Worm (Caenorhabditis elegans) whole organism, L2 larva: Measurements from ENCODE around the gene Y116A8C.38.

Experiments
- C34F6.9 ChIP-seq: fragments of 150-350 bp; optimal IDR thresholded peaks from 2 replicates; lab custom pipeline; 2014; ENCODE audit warnings: missing biosample characterization, missing genetic modification characterization
- F13H6.1 ChIP-seq: sonication (generic microtip); optimal IDR thresholded peaks from 2 replicates; lab custom pipeline; 2016; ENCODE audit warnings: missing genetic modification characterization, missing compliant biosample characterization
- R02D3.7 ChIP-seq: fragments of 150-350 bp; optimal IDR thresholded peaks from 2 replicates; lab custom pipeline; 2014; ENCODE audit warnings: missing biosample characterization, missing genetic modification characterization
- Y55F3AM.14 ChIP-seq: fragments of 200-800 bp; sonication (Bioruptor generic); optimal IDR thresholded peaks from 2 replicates; lab custom pipeline; 2018; ENCODE audit warnings: mild to moderate bottlenecking, missing genetic modification characterization, missing compliant biosample characterization
- alr-1 ChIP-seq: fragments of 150-350 bp; optimal IDR thresholded peaks from 2 replicates; lab custom pipeline; 2014; ENCODE audit warnings: missing biosample characterization, missing genetic modification characterization
- aly-2 ChIP-seq: fragments of 150-350 bp; optimal IDR thresholded peaks from 2 replicates; lab custom pipeline; 2014; ENCODE audit warnings: missing biosample characterization, missing genetic modification characterization
- ama-1 ChIP-seq: fragments of 150-350 bp; optimal IDR thresholded peaks from 2 replicates; lab custom pipeline; 2018; ENCODE audit warnings: inconsistent platforms
- blmp-1 ChIP-seq: sonication (generic microtip); optimal IDR thresholded peaks from 2 replicates; lab custom pipeline; 2017; ENCODE audit warnings: missing genetic modification characterization, mild to moderate bottlenecking, missing compliant biosample characterization, antibody characterized with exemption, moderate library complexity; ENCODE audit not compliant: insufficient read depth
- ceh-16 ChIP-seq: fragments of 150-350 bp; optimal IDR thresholded peaks from 2 replicates; lab custom pipeline; 2014; ENCODE audit warnings: missing biosample characterization, missing genetic modification characterization
- ceh-82 ChIP-seq: fragments of 150-350 bp; optimal IDR thresholded peaks from 2 replicates; lab custom pipeline; 2014; ENCODE audit warnings: missing biosample characterization, missing genetic modification characterization
- crh-2 ChIP-seq: sonication (generic microtip); optimal IDR thresholded peaks from 2 replicates; lab custom pipeline; 2017; ENCODE audit warnings: missing biosample characterization, missing genetic modification characterization
- dmd-4 ChIP-seq: sonication (generic microtip); optimal IDR thresholded peaks from 2 replicates; lab custom pipeline; 2017; ENCODE audit warnings: missing biosample characterization, missing genetic modification characterization
- egl-27 ChIP-seq: sonication (generic microtip); optimal IDR thresholded peaks from 3 replicates; lab custom pipeline; 2017; ENCODE audit warnings: missing biosample characterization, missing genetic modification reagents, missing genetic modification characterization
- elt-1 ChIP-seq: fragments of 150-350 bp; optimal IDR thresholded peaks from 2 replicates; lab custom pipeline; 2014; ENCODE audit warnings: missing biosample characterization, missing genetic modification characterization
- elt-3 ChIP-seq: sonication (generic microtip); optimal IDR thresholded peaks from 2 replicates; lab custom pipeline; 2017; ENCODE audit warnings: missing biosample characterization, missing genetic modification characterization
- fos-1 ChIP-seq: fragments of 150-350 bp; optimal IDR thresholded peaks from 2 replicates; lab custom pipeline; 2014; ENCODE audit warnings: missing biosample characterization, missing genetic modification characterization
- gmeb-1 ChIP-seq: fragments of 150-350 bp; optimal IDR thresholded peaks from 2 replicates; lab custom pipeline; 2014; ENCODE audit warnings: missing biosample characterization, missing genetic modification characterization
- lin-13 ChIP-seq: fragments of 150-350 bp; optimal IDR thresholded peaks from 2 replicates; lab custom pipeline; 2014; ENCODE audit warnings: missing biosample characterization, missing genetic modification reagents, missing genetic modification characterization
- lin-39 ChIP-seq: fragments of 150-350 bp; optimal IDR thresholded peaks from 2 replicates; lab custom pipeline; 2014; ENCODE audit warnings: missing biosample characterization, missing genetic modification reagents, missing genetic modification characterization
- lsy-2 ChIP-seq, 2 experiments: fragments of 150-350 bp in 1 of 2; sonication (generic microtip) in 1 of 2; optimal IDR thresholded peaks; 2 replicates each; lab custom pipeline; 2014 to 2017; ENCODE audit warnings: missing biosample characterization in 2 of 2, missing genetic modification characterization in 2 of 2
- mab-5 ChIP-seq: fragments of 150-350 bp; optimal IDR thresholded peaks from 2 replicates; lab custom pipeline; 2014; ENCODE audit warnings: missing biosample characterization, missing genetic modification characterization
- mbf-1 ChIP-seq: sonication (generic microtip); optimal IDR thresholded peaks from 2 replicates; lab custom pipeline; 2017; ENCODE audit warnings: missing biosample characterization, missing genetic modification characterization
- mdl-1 ChIP-seq, 2 experiments: fragments of 150-350 bp in 1 of 2; sonication (generic microtip) in 1 of 2; optimal IDR thresholded peaks; 2 replicates each; lab custom pipeline; 2017; ENCODE audit warnings: missing biosample characterization in 2 of 2, missing genetic modification characterization in 2 of 2
- nhr-10 ChIP-seq: sonication (generic microtip); optimal IDR thresholded peaks from 2 replicates; lab custom pipeline; 2017; ENCODE audit warnings: missing biosample characterization, missing genetic modification characterization
- nhr-11 ChIP-seq: fragments of 150-350 bp; optimal IDR thresholded peaks from 2 replicates; lab custom pipeline; 2014; ENCODE audit warnings: missing biosample characterization, missing genetic modification characterization
- nhr-12 ChIP-seq: fragments of 150-350 bp; optimal IDR thresholded peaks from 2 replicates; lab custom pipeline; 2014; ENCODE audit warnings: missing biosample characterization, missing genetic modification characterization
- nhr-129 ChIP-seq: fragments of 150-350 bp; optimal IDR thresholded peaks from 2 replicates; lab custom pipeline; 2014; ENCODE audit warnings: missing biosample characterization, missing genetic modification characterization
- nhr-21 ChIP-seq: fragments of 150-350 bp; optimal IDR thresholded peaks from 2 replicates; lab custom pipeline; 2014; ENCODE audit warnings: missing biosample characterization, missing genetic modification characterization
- nhr-23 ChIP-seq: fragments of 150-350 bp; optimal IDR thresholded peaks from 2 replicates; lab custom pipeline; 2014; ENCODE audit warnings: missing biosample characterization, missing genetic modification reagents, missing genetic modification characterization
- nhr-237 ChIP-seq: fragments of 150-350 bp; optimal IDR thresholded peaks from 2 replicates; lab custom pipeline; 2014; ENCODE audit warnings: missing biosample characterization, missing genetic modification characterization
- nhr-6 ChIP-seq: fragments of 150-350 bp; optimal IDR thresholded peaks from 2 replicates; lab custom pipeline; 2014; ENCODE audit warnings: missing biosample characterization, missing genetic modification characterization
- nhr-77 ChIP-seq: fragments of 150-350 bp; optimal IDR thresholded peaks from 2 replicates; lab custom pipeline; 2014; ENCODE audit warnings: missing biosample characterization, missing genetic modification characterization
- sem-4 ChIP-seq: fragments of 150-350 bp; optimal IDR thresholded peaks from 2 replicates; lab custom pipeline; 2014; ENCODE audit warnings: missing biosample characterization, missing genetic modification reagents, missing genetic modification characterization
- sma-3 ChIP-seq: sonication (generic microtip); optimal IDR thresholded peaks from 2 replicates; lab custom pipeline; 2016; ENCODE audit warnings: missing genetic modification reagents, missing genetic modification characterization, missing compliant biosample characterization
- sma-9 ChIP-seq, 2 experiments: fragments of 150-350 bp in 1 of 2; sonication (generic microtip) in 1 of 2; optimal IDR thresholded peaks; 2 replicates each; lab custom pipeline; 2014 to 2016; ENCODE audit warnings: missing genetic modification characterization in 2 of 2, mild to moderate bottlenecking in 1 of 2, missing biosample characterization in 1 of 2, missing compliant biosample characterization in 1 of 2, missing genetic modification reagents in 1 of 2, moderate library complexity in 1 of 2
- snpc-4 ChIP-seq: fragments of 150-350 bp; optimal IDR thresholded peaks from 2 replicates; lab custom pipeline; 2014; ENCODE audit warnings: missing biosample characterization, missing genetic modification characterization
- unc-39 ChIP-seq: fragments of 150-350 bp; optimal IDR thresholded peaks from 2 replicates; lab custom pipeline; 2014; ENCODE audit warnings: missing biosample characterization, missing genetic modification characterization
- unc-55 ChIP-seq: fragments of 150-350 bp; sonication (generic microtip); optimal IDR thresholded peaks from 3 replicates; lab custom pipeline; 2014; ENCODE audit warnings: missing biosample characterization, missing genetic modification reagents, missing genetic modification characterization
- unc-62 ChIP-seq: fragments of 150-350 bp; optimal IDR thresholded peaks from 2 replicates; lab custom pipeline; 2014; ENCODE audit warnings: missing biosample characterization, missing genetic modification reagents, missing genetic modification characterization
- zag-1 ChIP-seq: fragments of 150-350 bp; optimal IDR thresholded peaks from 2 replicates; lab custom pipeline; 2014; ENCODE audit warnings: missing biosample characterization, missing genetic modification characterization
- ztf-1 ChIP-seq: fragments of 200-800 bp; sonication (Bioruptor generic); conservative IDR thresholded peaks from 2 replicates; pipeline ENCODE4 v1.3.6; 2022; ENCODE audit warnings: missing genetic modification characterization, missing compliant biosample characterization
- ztf-11 ChIP-seq: sonication (generic microtip); optimal IDR thresholded peaks from 2 replicates; lab custom pipeline; 2017; ENCODE audit warnings: missing biosample characterization, missing genetic modification characterization
- ztf-4 ChIP-seq: fragments of 150-350 bp; optimal IDR thresholded peaks from 2 replicates; lab custom pipeline; 2014; ENCODE audit warnings: missing biosample characterization, missing genetic modification characterization

The Y116A8C.38 gene

ce11 chrIV:17171732-17172131 is 40.4 kb downstream of the Y116A8C.38 start:
- no peak for TF ChIP-seq dmd-4 (tag; lab: Kevin White, UChicago)
- peak; percentile 85 for TF ChIP-seq sma-9 (GFP tag; optimal IDR thresholded peaks at IDR 0.05; lab: Kevin White, UChicago)
- TF ChIP-seq sma-9 (tag; optimal IDR thresholded peaks at IDR 0.05; lab: Kevin White, UChicago), result no peak
- no peak for TF ChIP-seq nhr-11
- TF ChIP-seq alr-1 (tag; lab: Kevin White, UChicago), result no peak
- no peak for TF ChIP-seq egl-27 (tag; lab: Kevin White, UChicago)
- no peak for TF ChIP-seq blmp-1 (tag; lab: Kevin White, UChicago)
- TF ChIP-seq sma-3 (GFP tag; lab: Kevin White, UChicago), result peak; percentile 21
- TF ChIP-seq fos-1 (tag; lab: Kevin White, UChicago), result peak; percentile 99
- peak; percentile 50 for TF ChIP-seq F13H6.1 (tag; lab: Kevin White, UChicago)
- no peak for TF ChIP-seq mab-5
- no peak for TF ChIP-seq ceh-82 (tag; lab: Kevin White, UChicago)
- TF ChIP-seq crh-2 (tag; lab: Kevin White, UChicago), result peak; percentile 80

- TF ChIP-seq gmeb-1 (tag; lab: Kevin White, UChicago) (peak; percentile 12), lsy-2 (tag; optimal IDR thresholded peaks at IDR 0.05; lab: Kevin White, UChicago) (no peak), lin-39 (tag; lab: Kevin White, UChicago) (no peak), ama-1 (lab: Kevin White, UChicago) (no peak), blmp-1 (tag; lab: Kevin White, UChicago) (no peak), aly-2 (tag; lab: Kevin White, UChicago) (no peak), nhr-237 (tag; lab: Kevin White, UChicago) (no peak), fos-1 (tag; lab: Kevin White, UChicago) (peak; percentile 83), nhr-21 (tag; lab: Kevin White, UChicago) (no peak), mdl-1 (tag; optimal IDR thresholded peaks at IDR 0.05; lab: Kevin White, UChicago) (peak in 1 of 2 experiments; percentile 30), crh-2 (tag; lab: Kevin White, UChicago) (peak; percentile 45), F13H6.1 (tag; lab: Kevin White, UChicago) (peak; percentile 16), ztf-4 (tag; lab: Kevin White, UChicago) (no peak), unc-39 (tag; lab: Kevin White, UChicago) (no peak), egl-27 (tag; lab: Kevin White, UChicago) (no peak), nhr-11 (no peak), dmd-4 (tag; lab: Kevin White, UChicago) (no peak), mbf-1 (tag; lab: Kevin White, UChicago) (no peak), nhr-77 (no peak), sem-4 (tag; lab: Kevin White, UChicago) (no peak), nhr-6 (tag; lab: Kevin White, UChicago) (no peak), unc-55 (no peak), nhr-23 (tag; lab: Kevin White, UChicago) (no peak), zag-1 (no peak), elt-1 (no peak), C34F6.9 (tag; lab: Kevin White, UChicago) (no peak), R02D3.7 (tag; lab: Kevin White, UChicago) (no peak), Y55F3AM.14 (no peak), unc-62 (GFP tag; lab: Kevin White, UChicago) (no peak), sma-9 (GFP tag; optimal IDR thresholded peaks at IDR 0.05; lab: Kevin White, UChicago) (peak; percentile 80), sma-9 (tag; optimal IDR thresholded peaks at IDR 0.05; lab: Kevin White, UChicago) (no peak), nhr-10 (tag; lab: Kevin White, UChicago) (no peak), sma-3 (GFP tag; lab: Kevin White, UChicago) (peak; percentile 31), nhr-129 (tag; lab: Kevin White, UChicago) (no peak), ztf-1 (GFP tag; lab: Robert Waterston, UW) (no peak), nhr-12 (tag; lab: Kevin White, UChicago) (no peak)
Observed at ce11 chrIV:17174087-17174486, 42.7 kb downstream of the Y116A8C.38 start.

- TF ChIP-seq alr-1 (tag; lab: Kevin White, UChicago), result no peak
- TF ChIP-seq elt-3 (tag; lab: Kevin White, UChicago), result no peak
- no peak for TF ChIP-seq nhr-12 (tag; lab: Kevin White, UChicago)
- TF ChIP-seq nhr-6 (tag; lab: Kevin White, UChicago), result no peak
- TF ChIP-seq ztf-11, result no peak
- no peak for TF ChIP-seq nhr-77
- TF ChIP-seq dmd-4 (tag; lab: Kevin White, UChicago), result no peak
- TF ChIP-seq snpc-4 (tag; lab: Kevin White, UChicago), result no peak
- TF ChIP-seq blmp-1 (tag; lab: Kevin White, UChicago), result no peak
- no peak for TF ChIP-seq C34F6.9 (tag; lab: Kevin White, UChicago)
- no peak for TF ChIP-seq ztf-4 (tag; lab: Kevin White, UChicago)
- TF ChIP-seq ceh-16 (tag; lab: Kevin White, UChicago), result no peak
- TF ChIP-seq ztf-1 (GFP tag; lab: Robert Waterston, UW), result no peak
- TF ChIP-seq sem-4 (tag; lab: Kevin White, UChicago), result no peak
- no peak for TF ChIP-seq lin-13 (GFP tag; lab: Kevin White, UChicago)
- TF ChIP-seq unc-62 (GFP tag; lab: Kevin White, UChicago), result no peak
- TF ChIP-seq zag-1, result no peak
- no peak for TF ChIP-seq ceh-82 (tag; lab: Kevin White, UChicago)
- TF ChIP-seq nhr-11, result no peak
Observed at ce11 chrIV:17174980-17175379, 43.6 kb downstream of the Y116A8C.38 start.
